Worm (Caenorhabditis elegans) whole organism, L4 larva: ENCODE measurements around the gene fbxc-45.

ENCODE experiments used
- F10B5.3 ChIP-seq: sonication (generic microtip); optimal IDR thresholded peaks from 2 replicates; lab custom pipeline; 2016; ENCODE audit warnings: mild to moderate bottlenecking, missing genetic modification characterization, missing compliant biosample characterization
- F37D6.2 ChIP-seq: sonication (generic microtip); optimal IDR thresholded peaks from 2 replicates; lab custom pipeline; 2016; ENCODE audit warnings: mild to moderate bottlenecking, missing genetic modification characterization, missing compliant biosample characterization
- Y48G9A.11 ChIP-seq: fragments of 200-800 bp; sonication (Bioruptor generic); IDR thresholded peaks from 2 replicates; pipeline ENCODE4 v1.3.6; 2022; ENCODE audit warnings: missing genetic modification reagents, missing genetic modification characterization, missing compliant biosample characterization
- Y5F2A.4 ChIP-seq: fragments of 200-800 bp; sonication (Bioruptor generic); optimal IDR thresholded peaks from 2 replicates; lab custom pipeline; 2018; ENCODE audit warnings: mild to moderate bottlenecking, missing genetic modification characterization, missing compliant biosample characterization
- Y75B8A.6 ChIP-seq: fragments of 200-800 bp; sonication (Bioruptor generic); IDR thresholded peaks from 2 replicates; pipeline ENCODE4 v1.3.6; 2022; ENCODE audit warnings: missing genetic modification reagents, missing genetic modification characterization, missing compliant biosample characterization
- ZK546.5 ChIP-seq, 2 experiments: sonication (generic microtip); optimal IDR thresholded peaks; 2 replicates each; lab custom pipeline; 2017; ENCODE audit warnings: missing biosample characterization in 2 of 2, missing genetic modification characterization in 2 of 2
- aha-1 ChIP-seq: fragments of 150-350 bp; peaks from one replicate; lab custom pipeline; 2014; ENCODE audit warnings: missing biosample characterization, missing genetic modification characterization
- ama-1 ChIP-seq: fragments of 150-350 bp; optimal IDR thresholded peaks from 2 replicates; lab custom pipeline; 2014; ENCODE audit warnings: inconsistent platforms, mixed read lengths
- arid-1 ChIP-seq: fragments of 200-800 bp; sonication (Bioruptor generic); conservative IDR thresholded peaks from 2 replicates; pipeline ENCODE4 v1.3.6; 2022; ENCODE audit warnings: missing genetic modification reagents, missing genetic modification characterization, missing compliant biosample characterization
- ceh-20 ChIP-seq: fragments of 200-800 bp; sonication (Bioruptor generic); IDR thresholded peaks from 2 replicates; pipeline ENCODE4 v1.3.6; 2022; ENCODE audit warnings: missing genetic modification reagents, missing genetic modification characterization, missing compliant biosample characterization
- ceh-28 ChIP-seq: fragments of 150-350 bp; optimal IDR thresholded peaks from 2 replicates; lab custom pipeline; 2014; ENCODE audit warnings: missing biosample characterization, missing genetic modification reagents, missing genetic modification characterization
- ceh-32 ChIP-seq: sonication (generic microtip); optimal IDR thresholded peaks from 2 replicates; lab custom pipeline; 2016; ENCODE audit warnings: mild to moderate bottlenecking, missing genetic modification characterization, missing compliant biosample characterization; ENCODE audit not compliant: poor library complexity
- ceh-62 ChIP-seq: sonication (generic microtip); optimal IDR thresholded peaks from 2 replicates; lab custom pipeline; 2017; ENCODE audit warnings: missing biosample characterization, missing genetic modification characterization
- ceh-82 ChIP-seq: sonication (generic microtip); optimal IDR thresholded peaks from 2 replicates; lab custom pipeline; 2017; ENCODE audit warnings: missing biosample characterization, missing genetic modification characterization
- ctbp-1 ChIP-seq: fragments of 200-800 bp; sonication (Bioruptor generic); IDR thresholded peaks from 2 replicates; pipeline ENCODE4 v1.3.6; 2022; ENCODE audit warnings: missing genetic modification reagents, missing genetic modification characterization, missing compliant biosample characterization
- daf-12 ChIP-seq: fragments of 150-350 bp; optimal IDR thresholded peaks from 2 replicates; lab custom pipeline; 2014; ENCODE audit warnings: missing biosample characterization, missing genetic modification reagents, missing genetic modification characterization
- daf-16 ChIP-seq, 3 experiments: sonication (generic microtip); optimal IDR thresholded peaks; 2 replicates each; lab custom pipeline; 2016 to 2017; ENCODE audit warnings: missing genetic modification characterization in 3 of 3, missing genetic modification reagents in 3 of 3, mild to moderate bottlenecking in 2 of 3, missing compliant biosample characterization in 2 of 3, missing biosample characterization in 1 of 3, moderate library complexity in 1 of 3
- dmd-6 ChIP-seq: fragments of 200-800 bp; sonication (Bioruptor generic); IDR thresholded peaks from 2 replicates; pipeline ENCODE4 v1.3.6; 2022; ENCODE audit warnings: missing genetic modification reagents, missing genetic modification characterization, missing compliant biosample characterization
- dmd-8 ChIP-seq: fragments of 200-800 bp; sonication (Bioruptor generic); IDR thresholded peaks from 2 replicates; pipeline ENCODE4 v1.3.6; 2022; ENCODE audit warnings: missing genetic modification characterization, missing compliant biosample characterization
- dve-1 ChIP-seq: sonication (generic microtip); optimal IDR thresholded peaks from 2 replicates; lab custom pipeline; 2017; ENCODE audit warnings: antibody characterized with exemption, mild to moderate bottlenecking, missing genetic modification characterization, missing compliant biosample characterization; ENCODE audit not compliant: insufficient read depth
- fkh-10 ChIP-seq: fragments of 150-350 bp; optimal IDR thresholded peaks from 2 replicates; lab custom pipeline; 2014; ENCODE audit warnings: missing biosample characterization, missing genetic modification reagents, missing genetic modification characterization
- hif-1 ChIP-seq, 2 experiments: sonication (generic microtip); optimal IDR thresholded peaks; 2 replicates each; lab custom pipeline; 2016 to 2017; ENCODE audit warnings: missing compliant biosample characterization in 2 of 2, missing genetic modification characterization in 2 of 2, missing genetic modification reagents in 2 of 2, missing genotype in 2 of 2, mild to moderate bottlenecking in 1 of 2
- hlh-11 ChIP-seq: fragments of 200-800 bp; sonication (Bioruptor generic); optimal IDR thresholded peaks from 2 replicates; lab custom pipeline; 2018; ENCODE audit warnings: mild to moderate bottlenecking, missing genetic modification characterization, missing compliant biosample characterization
- hmg-1.1 ChIP-seq: fragments of 200-800 bp; sonication (Bioruptor generic); IDR thresholded peaks from 2 replicates; pipeline ENCODE4 v1.3.6; 2022; ENCODE audit warnings: missing genetic modification reagents, missing genetic modification characterization, missing compliant biosample characterization
- lin-13 ChIP-seq: fragments of 150-350 bp; optimal IDR thresholded peaks from 2 replicates; lab custom pipeline; 2014; ENCODE audit warnings: missing biosample characterization, missing genetic modification reagents, missing genetic modification characterization
- lin-29 ChIP-seq: fragments of 200-800 bp; sonication (Bioruptor generic); IDR thresholded peaks from 2 replicates; pipeline ENCODE4 v1.3.6; 2022; ENCODE audit warnings: missing genetic modification reagents, missing genetic modification characterization, missing compliant biosample characterization
- lin-39 ChIP-seq: fragments of 150-350 bp; optimal IDR thresholded peaks from 2 replicates; lab custom pipeline; 2014; ENCODE audit warnings: missing biosample characterization, missing genetic modification reagents, missing genetic modification characterization
- lir-3 ChIP-seq: sonication (generic microtip); optimal IDR thresholded peaks from 2 replicates; lab custom pipeline; 2016; ENCODE audit warnings: mild to moderate bottlenecking, missing genetic modification characterization, missing compliant biosample characterization
- madf-9 ChIP-seq: fragments of 200-800 bp; sonication (Bioruptor generic); conservative IDR thresholded peaks from 2 replicates; pipeline ENCODE4 v1.3.6; 2022; ENCODE audit warnings: missing genetic modification reagents, missing genetic modification characterization, missing compliant biosample characterization
- mdt-29 ChIP-seq: fragments of 200-800 bp; sonication (Bioruptor generic); IDR thresholded peaks from 2 replicates; pipeline ENCODE4 v1.3.6; 2022; ENCODE audit warnings: missing genetic modification reagents, missing genetic modification characterization, missing compliant biosample characterization
- mep-1 ChIP-seq: fragments of 150-350 bp; sonication (generic microtip); optimal IDR thresholded peaks from 3 replicates; lab custom pipeline; 2014; ENCODE audit warnings: missing biosample characterization, missing genetic modification characterization
- mes-2 ChIP-seq: sonication (generic microtip); optimal IDR thresholded peaks from 2 replicates; lab custom pipeline; 2016; ENCODE audit warnings: missing genotype, mild to moderate bottlenecking, missing genetic modification characterization, missing compliant biosample characterization; ENCODE audit not compliant: poor library complexity, severe bottlenecking
- mxl-2 ChIP-seq: fragments of 200-800 bp; sonication (Bioruptor generic); conservative IDR thresholded peaks from 2 replicates; pipeline ENCODE4 v1.3.6; 2022; ENCODE audit warnings: missing genetic modification reagents, missing genetic modification characterization, missing compliant biosample characterization
- mxl-3 ChIP-seq: fragments of 200-800 bp; sonication (Bioruptor generic); optimal IDR thresholded peaks from 2 replicates; lab custom pipeline; 2018; ENCODE audit warnings: mild to moderate bottlenecking, missing genetic modification characterization, missing compliant biosample characterization
- nhr-10 ChIP-seq: fragments of 150-350 bp; optimal IDR thresholded peaks from 2 replicates; lab custom pipeline; 2014; ENCODE audit warnings: missing biosample characterization, missing genetic modification characterization
- nhr-111 ChIP-seq: fragments of 200-800 bp; sonication (Bioruptor generic); optimal IDR thresholded peaks from 2 replicates; lab custom pipeline; 2018; ENCODE audit warnings: mild to moderate bottlenecking, missing genetic modification characterization, missing compliant biosample characterization
- nhr-42 ChIP-seq: fragments of 200-800 bp; sonication (Bioruptor generic); IDR thresholded peaks from 2 replicates; pipeline ENCODE4 v1.3.6; 2022; ENCODE audit warnings: missing genetic modification characterization, missing compliant biosample characterization
- nhr-6 ChIP-seq: fragments of 150-350 bp; optimal IDR thresholded peaks from 2 replicates; lab custom pipeline; 2014; ENCODE audit warnings: missing biosample characterization, missing genetic modification characterization
- nhr-76 ChIP-seq: fragments of 150-350 bp; optimal IDR thresholded peaks from 2 replicates; lab custom pipeline; 2014; ENCODE audit warnings: missing biosample characterization, missing genetic modification characterization
- pha-4 ChIP-seq, 2 experiments: fragments of 150-350 bp in 1 of 2; fragments of 200-800 bp in 1 of 2; sonication (Bioruptor generic) in 1 of 2; IDR thresholded peaks in 1 of 2; optimal IDR thresholded peaks in 1 of 2; 2 replicates each; pipeline versions ENCODE4 v1.3.6 to Lab custom; 2014 to 2022; ENCODE audit warnings: missing genetic modification characterization in 2 of 2, missing genetic modification reagents in 2 of 2, missing biosample characterization in 1 of 2, missing compliant biosample characterization in 1 of 2
- rbr-2 ChIP-seq: sonication (generic microtip); optimal IDR thresholded peaks from 2 replicates; lab custom pipeline; 2016; ENCODE audit warnings: missing genotype, missing genetic modification characterization, missing compliant biosample characterization
- saeg-2 ChIP-seq: fragments of 200-800 bp; sonication (Bioruptor generic); IDR thresholded peaks from 2 replicates; pipeline ENCODE4 v1.3.6; 2022; ENCODE audit warnings: missing genetic modification reagents, missing genetic modification characterization, missing compliant biosample characterization
- tag-97 ChIP-seq: fragments of 200-800 bp; sonication (Bioruptor generic); IDR thresholded peaks from 2 replicates; pipeline ENCODE4 v1.3.6; 2022; ENCODE audit warnings: missing genetic modification characterization, missing compliant biosample characterization
- tra-1 ChIP-seq: fragments of 200-800 bp; sonication (Bioruptor generic); IDR thresholded peaks from 2 replicates; pipeline ENCODE4 v1.3.6; 2022; ENCODE audit warnings: missing genetic modification reagents, missing genetic modification characterization, missing compliant biosample characterization
- zip-11 ChIP-seq: fragments of 200-800 bp; sonication (Bioruptor generic); IDR thresholded peaks from 2 replicates; pipeline ENCODE4 v1.3.6; 2022; ENCODE audit warnings: missing genetic modification characterization, missing compliant biosample characterization
- ztf-7 ChIP-seq: fragments of 150-350 bp; optimal IDR thresholded peaks from 2 replicates; lab custom pipeline; 2014; ENCODE audit warnings: missing biosample characterization, missing genetic modification characterization

Gene fbxc-45

ce11 chrIV:2891535-2892233, 30.4 kb downstream of the fbxc-45 start (continued):
- no peak for TF ChIP-seq ceh-62 (tag; lab: Kevin White, UChicago)
- TF ChIP-seq mxl-2, result no peak
- no peak; the same call in 1 of the 2 replicates for TF ChIP-seq hmg-1.1
- TF ChIP-seq Y75B8A.6 (GFP tag; lab: Robert Waterston, UW), result no peak
- TF ChIP-seq lin-13 (GFP tag; lab: Kevin White, UChicago), result no peak
- no peak for TF ChIP-seq dmd-8 (GFP tag; lab: Robert Waterston, UW)
- TF ChIP-seq tra-1 (GFP tag; lab: Robert Waterston, UW), result 0 out of 2 replicates have a peak, but pooled peaks have one; percentile 5
- no peak for TF ChIP-seq nhr-111 (GFP tag; lab: Kevin White, UChicago)
- no peak for TF ChIP-seq nhr-10 (tag; lab: Kevin White, UChicago)
- TF ChIP-seq dve-1, result no peak
- no peak for TF ChIP-seq rbr-2 (tag; lab: Kevin White, UChicago)
- TF ChIP-seq mxl-3 (GFP tag; lab: Kevin White, UChicago), result no peak
- TF ChIP-seq mes-2 (tag; lab: Kevin White, UChicago), result no peak
- TF ChIP-seq F37D6.2 (tag; lab: Kevin White, UChicago), result no peak
- TF ChIP-seq nhr-42 (GFP tag; lab: Robert Waterston, UW), result no peak
- TF ChIP-seq aha-1 (tag; lab: Kevin White, UChicago), result peak; percentile 58
- no peak for TF ChIP-seq lir-3 (tag; lab: Kevin White, UChicago)
- no peak for TF ChIP-seq saeg-2 (GFP tag; lab: Robert Waterston, UW)
- peak; percentile 34 for TF ChIP-seq mep-1 (tag; lab: Kevin White, UChicago)
- no peak for TF ChIP-seq ZK546.5 (tag; optimal IDR thresholded peaks at IDR 0.05; lab: Kevin White, UChicago)
- TF ChIP-seq ceh-20 (GFP tag; lab: Robert Waterston, UW), result no peak
- no peak for TF ChIP-seq madf-9
- no peak for TF ChIP-seq nhr-76
- no peak for TF ChIP-seq lin-29 (GFP tag; lab: Robert Waterston, UW)
- no peak for TF ChIP-seq fkh-10 (GFP tag; lab: Kevin White, UChicago)
- no peak for TF ChIP-seq ceh-28 (tag; lab: Kevin White, UChicago)
- no peak for TF ChIP-seq hlh-11 (tag; lab: Kevin White, UChicago)
- no peak for TF ChIP-seq dmd-6
- no peak for TF ChIP-seq ama-1
- TF ChIP-seq Y5F2A.4 (GFP tag; lab: Kevin White, UChicago), result no peak
- TF ChIP-seq ceh-32 (tag; lab: Kevin White, UChicago), result no peak
- TF ChIP-seq zip-11 (GFP tag; lab: Robert Waterston, UW), result no peak
- TF ChIP-seq tag-97, result no peak
- TF ChIP-seq ctbp-1, result no peak
- no peak for TF ChIP-seq ceh-82
- TF ChIP-seq pha-4 (GFP tag; IDR thresholded peaks at IDR 0.05; lab: Robert Waterston, UW), result no peak; the same call in 1 of the 2 replicates
- TF ChIP-seq pha-4 (tag; optimal IDR thresholded peaks at IDR 0.05; lab: Kevin White, UChicago), result no peak
- no peak for TF ChIP-seq daf-12 (tag; lab: Kevin White, UChicago)
- TF ChIP-seq hif-1 (tag; optimal IDR thresholded peaks at IDR 0.05; lab: Kevin White, UChicago), result no peak
- TF ChIP-seq lin-39 (tag; lab: Kevin White, UChicago), result no peak
- TF ChIP-seq F10B5.3 (tag; lab: Kevin White, UChicago), result no peak
- no peak for TF ChIP-seq nhr-6 (tag; lab: Kevin White, UChicago)
- TF ChIP-seq mdt-29, result no peak
- no peak for TF ChIP-seq ztf-7
- TF ChIP-seq Y48G9A.11 (GFP tag; lab: Robert Waterston, UW), result no peak
- TF ChIP-seq daf-16 (GFP tag; optimal IDR thresholded peaks at IDR 0.05; lab: Kevin White, UChicago), result no peak
- TF ChIP-seq daf-16 (tag; optimal IDR thresholded peaks at IDR 0.05; lab: Kevin White, UChicago), result peak; percentile 1
- TF ChIP-seq arid-1, result no peak
